Fruit fly (Drosophila melanogaster) whole organism, embryonic: Measurements from ENCODE around the gene alphaTub84B.
A peak's percentile ranks its signal among the peaks of the same experiment; 100 is the strongest.

Experiments
- CG10979 ChIP-seq: fragments of 200-800 bp; sonication (Bioruptor generic); optimal IDR thresholded peaks from 2 replicates; lab custom pipeline; 2018; ENCODE audit warnings: missing biosample characterization, mild to moderate bottlenecking, missing genetic modification characterization, moderate library complexity
- CG11085 ChIP-seq: fragments of 200-800 bp; sonication (Bioruptor generic); IDR thresholded peaks from 2 replicates; pipeline ENCODE4 v1.3.6; 2022; ENCODE audit warnings: missing biosample characterization, missing genetic modification characterization
- CG13123 ChIP-seq: fragments of 200-800 bp; sonication (Bioruptor generic); optimal IDR thresholded peaks from 2 replicates; lab custom pipeline; 2016; ENCODE audit warnings: missing biosample characterization, missing genetic modification characterization
- CG13624 ChIP-seq: fragments of 200-800 bp; sonication (Bioruptor generic); optimal IDR thresholded peaks from 2 replicates; lab custom pipeline; 2016; ENCODE audit warnings: missing biosample characterization, missing genetic modification characterization
- CG14441 ChIP-seq: fragments of 200-800 bp; sonication (Bioruptor generic); IDR thresholded peaks from 2 replicates; pipeline ENCODE4 v1.3.6; 2022; ENCODE audit warnings: missing biosample characterization, missing genetic modification characterization
- CG14710 ChIP-seq: fragments of 200-800 bp; sonication (Bioruptor generic); optimal IDR thresholded peaks from 3 replicates; lab custom pipeline; 2019; ENCODE audit warnings: missing biosample characterization, mild to moderate bottlenecking, missing genetic modification characterization, moderate library complexity
- CG15269 ChIP-seq: fragments of 200-800 bp; sonication (Bioruptor generic); optimal IDR thresholded peaks from 2 replicates; lab custom pipeline; 2018; ENCODE audit warnings: missing biosample characterization, mild to moderate bottlenecking, missing genetic modification characterization, moderate library complexity
- CG15479 ChIP-seq: fragments of 200-800 bp; sonication (Bioruptor generic); optimal IDR thresholded peaks from 3 replicates; lab custom pipeline; 2019; ENCODE audit warnings: missing biosample characterization, mild to moderate bottlenecking, missing genetic modification characterization, moderate library complexity
- CG16813 ChIP-seq: fragments of 200-800 bp; sonication (Bioruptor generic); IDR thresholded peaks from 3 replicates; pipeline ENCODE4 v1.3.6; 2022; ENCODE audit warnings: missing biosample characterization, missing genetic modification characterization; ENCODE audit not compliant: partially characterized antibody
- CG30403 ChIP-seq: fragments of 200-800 bp; sonication (Bioruptor generic); optimal IDR thresholded peaks from 3 replicates; lab custom pipeline; 2016; ENCODE audit warnings: missing biosample characterization, missing genetic modification characterization
- CG3065 ChIP-seq: fragments of 200-800 bp; sonication (Bioruptor generic); optimal IDR thresholded peaks from 2 replicates; lab custom pipeline; 2016; ENCODE audit warnings: missing biosample characterization, missing genetic modification characterization
- CG43689 ChIP-seq: fragments of 200-800 bp; sonication (Bioruptor generic); IDR thresholded peaks from 2 replicates; pipeline ENCODE4 v1.3.6; 2022; ENCODE audit warnings: missing biosample characterization, missing genetic modification characterization
- CG4404 ChIP-seq: fragments of 200-800 bp; sonication (Bioruptor generic); IDR thresholded peaks from 2 replicates; pipeline ENCODE4 v1.3.6; 2022; ENCODE audit warnings: missing biosample characterization, missing genetic modification characterization
- CG4854 ChIP-seq: fragments of 200-800 bp; sonication (Bioruptor generic); optimal IDR thresholded peaks from 2 replicates; lab custom pipeline; 2016; ENCODE audit warnings: missing biosample characterization, missing genetic modification characterization, inconsistent platforms
- CG7357 ChIP-seq: fragments of 200-800 bp; sonication (Bioruptor generic); IDR thresholded peaks from 3 replicates; pipeline ENCODE4 v1.3.6; 2022; ENCODE audit warnings: missing biosample characterization, missing genetic modification characterization
- CG7839 ChIP-seq: fragments of 200-800 bp; sonication (Bioruptor generic); optimal IDR thresholded peaks from 3 replicates; lab custom pipeline; 2018; ENCODE audit warnings: missing biosample characterization, mild to moderate bottlenecking, missing genetic modification characterization, moderate library complexity
- CG8359 ChIP-seq: fragments of 200-800 bp; sonication (Bioruptor generic); optimal IDR thresholded peaks from 2 replicates; lab custom pipeline; 2017; ENCODE audit warnings: missing biosample characterization, mild to moderate bottlenecking, missing genetic modification characterization, borderline replicate concordance
- CHES-1-like ChIP-seq: fragments of 200-800 bp; sonication (Bioruptor generic); optimal IDR thresholded peaks from 2 replicates; lab custom pipeline; 2016; ENCODE audit warnings: missing biosample characterization, missing genetic modification characterization
- Camta ChIP-seq: fragments of 200-800 bp; sonication (Bioruptor generic); optimal IDR thresholded peaks from 2 replicates; lab custom pipeline; 2016; ENCODE audit warnings: missing biosample characterization, missing genetic modification characterization
- D ChIP-seq, 2 experiments: fragments of 200-800 bp in 1 of 2; fragments of >200 bp in 1 of 2; sonication (Bioruptor generic) in 1 of 2; optimal IDR thresholded peaks; 2 replicates in 1 of 2; 3 replicates in 1 of 2; lab custom pipeline; 2017; ENCODE audit warnings: mild to moderate bottlenecking in 1 of 2, missing biosample characterization in 1 of 2, missing genetic modification characterization in 1 of 2, missing genetic modification reagents in 1 of 2
- E2f2 ChIP-seq: fragments of 200-800 bp; sonication (Bioruptor generic); IDR thresholded peaks from 2 replicates; pipeline ENCODE4 v1.3.6; 2022; ENCODE audit warnings: missing biosample characterization, missing genetic modification characterization
- Fer3 ChIP-seq: fragments of 200-800 bp; sonication (Bioruptor generic); optimal IDR thresholded peaks from 2 replicates; lab custom pipeline; 2018; ENCODE audit warnings: missing biosample characterization, mild to moderate bottlenecking, missing genetic modification characterization, moderate library complexity
- HLH3B ChIP-seq: fragments of 200-800 bp; sonication (Bioruptor generic); IDR thresholded peaks from 2 replicates; pipeline ENCODE4 v1.3.6; 2022; ENCODE audit warnings: missing biosample characterization, missing genetic modification characterization
- MBD-R2 ChIP-seq: fragments of 200-800 bp; sonication (Bioruptor generic); IDR thresholded peaks from 2 replicates; pipeline ENCODE4 v1.3.6; 2022; ENCODE audit warnings: missing biosample characterization, missing genetic modification characterization
- Max ChIP-seq: fragments of 200-800 bp; sonication (Bioruptor generic); optimal IDR thresholded peaks from 2 replicates; lab custom pipeline; 2016; ENCODE audit warnings: missing biosample characterization, mild to moderate bottlenecking, missing genetic modification characterization
- Neu2 ChIP-seq: fragments of 200-800 bp; sonication (Bioruptor generic); optimal IDR thresholded peaks from 3 replicates; lab custom pipeline; 2016; ENCODE audit warnings: missing biosample characterization, missing genetic modification characterization, borderline replicate concordance
- Opbp ChIP-seq: fragments of 200-800 bp; sonication (Bioruptor generic); IDR thresholded peaks from 3 replicates; pipeline ENCODE4 v1.3.6; 2022; ENCODE audit warnings: missing biosample characterization, missing genetic modification characterization; ENCODE audit not compliant: partially characterized antibody
- Side ChIP-seq: fragments of 200-800 bp; sonication (Bioruptor generic); optimal IDR thresholded peaks from 2 replicates; lab custom pipeline; 2016; ENCODE audit warnings: missing biosample characterization, missing genetic modification characterization
- aop ChIP-seq: fragments of 200-800 bp; sonication (Bioruptor generic); IDR thresholded peaks from 2 replicates; pipeline ENCODE4 v1.3.6; 2022; ENCODE audit warnings: missing biosample characterization, missing genetic modification characterization
- cato ChIP-seq: fragments of 200-800 bp; sonication (Bioruptor generic); optimal IDR thresholded peaks from 2 replicates; lab custom pipeline; 2016; ENCODE audit warnings: missing biosample characterization, missing genetic modification characterization, borderline replicate concordance
- ewg ChIP-seq: fragments of 200-800 bp; sonication (Bioruptor generic); optimal IDR thresholded peaks from 3 replicates; lab custom pipeline; 2017; ENCODE audit warnings: mild to moderate bottlenecking, missing biosample characterization, missing genetic modification reagents, missing genetic modification characterization
- fd64A ChIP-seq: fragments of 200-800 bp; sonication (Bioruptor generic); optimal IDR thresholded peaks from 3 replicates; lab custom pipeline; 2018; ENCODE audit warnings: missing biosample characterization, mild to moderate bottlenecking, missing genetic modification characterization
- fd96Cb ChIP-seq: fragments of 200-800 bp; sonication (Bioruptor generic); optimal IDR thresholded peaks from 2 replicates; lab custom pipeline; 2018; ENCODE audit warnings: missing biosample characterization, mild to moderate bottlenecking, missing genetic modification characterization, moderate library complexity
- ftz-f1 ChIP-seq: fragments of 200-800 bp; sonication (Bioruptor generic); optimal IDR thresholded peaks from 2 replicates; lab custom pipeline; 2016; ENCODE audit warnings: missing biosample characterization, missing genetic modification characterization
- hb ChIP-seq: fragments of 200-800 bp; sonication (Bioruptor generic); IDR thresholded peaks from 3 replicates; pipeline ENCODE4 v1.3.6; 2022; ENCODE audit warnings: missing biosample characterization, missing genetic modification characterization; ENCODE audit not compliant: partially characterized antibody
- jigr1 ChIP-seq: fragments of 200-800 bp; sonication (Bioruptor generic); IDR thresholded peaks from 3 replicates; pipeline ENCODE4 v1.3.6; 2022; ENCODE audit warnings: missing biosample characterization, missing genetic modification characterization
- kni ChIP-seq: fragments of 200-800 bp; sonication (Bioruptor generic); optimal IDR thresholded peaks from 3 replicates; lab custom pipeline; 2017; ENCODE audit warnings: mild to moderate bottlenecking, missing biosample characterization, missing genetic modification reagents, missing genetic modification characterization
- knrl ChIP-seq: fragments of 200-800 bp; sonication (Bioruptor generic); IDR thresholded peaks from 3 replicates; pipeline ENCODE4 v1.3.6; 2022; ENCODE audit warnings: missing biosample characterization, missing genetic modification characterization; ENCODE audit not compliant: partially characterized antibody
- maf-S ChIP-seq: fragments of 200-800 bp; sonication (Bioruptor generic); optimal IDR thresholded peaks from 2 replicates; lab custom pipeline; 2016; ENCODE audit warnings: missing biosample characterization, missing genetic modification characterization
- oc ChIP-seq: fragments of 200-800 bp; sonication (Bioruptor generic); optimal IDR thresholded peaks from 2 replicates; lab custom pipeline; 2018; ENCODE audit warnings: missing biosample characterization, mild to moderate bottlenecking, missing genetic modification characterization, moderate library complexity
- otp ChIP-seq: fragments of 200-800 bp; sonication (Bioruptor generic); IDR thresholded peaks from 3 replicates; pipeline ENCODE4, ENCODE4 v1.3.6; 2022; ENCODE audit warnings: missing biosample characterization, missing genetic modification characterization
- phol ChIP-seq: fragments of 200-800 bp; sonication (Bioruptor generic); optimal IDR thresholded peaks from 3 replicates; lab custom pipeline; 2018; ENCODE audit warnings: missing biosample characterization, mild to moderate bottlenecking, missing genetic modification characterization, moderate library complexity
- pros ChIP-seq: fragments of 200-800 bp; sonication (Bioruptor generic); optimal IDR thresholded peaks from 3 replicates; lab custom pipeline; 2019; ENCODE audit warnings: missing biosample characterization, mild to moderate bottlenecking, missing genetic modification characterization, moderate library complexity
- row ChIP-seq: fragments of 200-800 bp; sonication (Bioruptor generic); IDR thresholded peaks from 3 replicates; pipeline ENCODE4 v1.3.6; 2022; ENCODE audit warnings: missing biosample characterization, missing genetic modification characterization
- scrt ChIP-seq: fragments of 200-800 bp; sonication (Bioruptor generic); optimal IDR thresholded peaks from 2 replicates; lab custom pipeline; 2018; ENCODE audit warnings: missing biosample characterization, mild to moderate bottlenecking, missing genetic modification characterization, moderate library complexity
- sisA ChIP-seq: fragments of 200-800 bp; sonication (Bioruptor generic); IDR thresholded peaks from 2 replicates; pipeline ENCODE4 v1.3.6; 2022; ENCODE audit warnings: missing biosample characterization, missing genetic modification characterization
- sug ChIP-seq: fragments of 200-800 bp; optimal IDR thresholded peaks from 2 replicates; lab custom pipeline; 2019; ENCODE audit warnings: missing biosample characterization, mild to moderate bottlenecking, missing genetic modification characterization, moderate library complexity

The alphaTub84B gene

dm6 chr3R:7124109-7124639, 37.8 kb downstream of the alphaTub84B start, which contains the start of the genes Alh and CG10098 (continued):
- no peak; the same call in 2 of the 3 replicates for TF ChIP-seq jigr1 (GFP tag; lab: Robert Waterston, UW)
- peak; percentile 72; the same call in 2 of the 3 replicates for TF ChIP-seq hb (GFP tag; lab: Robert Waterston, UW)
- peak; percentile 52 for TF ChIP-seq kni (GFP tag; lab: Kevin White, UChicago)
- peak; percentile 73 for TF ChIP-seq fd96Cb (tag; lab: Kevin White, UChicago)
- TF ChIP-seq oc (tag; lab: Kevin White, UChicago), result no peak
- TF ChIP-seq CG43689 (GFP tag; lab: Robert Waterston, UW), result peak; percentile 67
- TF ChIP-seq CG15269 (tag; lab: Kevin White, UChicago), result peak; percentile 80
- TF ChIP-seq CG10979 (tag; lab: Kevin White, UChicago), result peak; percentile 65
- TF ChIP-seq CG30403 (GFP tag; lab: Kevin White, UChicago), result peak; percentile 96
- no peak for TF ChIP-seq fd64A
- peak; percentile 90 for TF ChIP-seq row (GFP tag; lab: Robert Waterston, UW)
- peak; percentile 79 for TF ChIP-seq Opbp (GFP tag; lab: Robert Waterston, UW)
- TF ChIP-seq CG14441 (GFP tag; lab: Robert Waterston, UW), result peak; percentile 72
- TF ChIP-seq ewg (GFP tag; lab: Kevin White, UChicago), result peak; percentile 51
- peak; percentile 69 for TF ChIP-seq CG4854 (GFP tag; lab: Kevin White, UChicago)
- peak; percentile 74 for TF ChIP-seq cato
- TF ChIP-seq phol, result peak; percentile 90
- TF ChIP-seq CG11085, result peak; percentile 66; the same call in 1 of the 2 replicates
- TF ChIP-seq Max (GFP tag; lab: Kevin White, UChicago), result peak; percentile 79
- peak; percentile 70 for TF ChIP-seq HLH3B (GFP tag; lab: Robert Waterston, UW)
- peak; percentile 82 for TF ChIP-seq CG13624 (GFP tag; lab: Kevin White, UChicago)
- TF ChIP-seq knrl (GFP tag; lab: Robert Waterston, UW), result peak; percentile 87; the same call in 2 of the 3 replicates
- TF ChIP-seq scrt (GFP tag; lab: Kevin White, UChicago), result no peak
- TF ChIP-seq CG13123 (GFP tag; lab: Kevin White, UChicago), result peak; percentile 80
- peak; percentile 84 for TF ChIP-seq CG7839
- TF ChIP-seq maf-S (GFP tag; lab: Kevin White, UChicago), result peak; percentile 74
- TF ChIP-seq pros (GFP tag; lab: Kevin White, UChicago), result no peak
- peak; percentile 53 for TF ChIP-seq CHES-1-like (GFP tag; lab: Kevin White, UChicago)
- peak; percentile 72 for TF ChIP-seq CG4404
- peak; percentile 74 for TF ChIP-seq Side (GFP tag; lab: Kevin White, UChicago)
- peak; percentile 85 for TF ChIP-seq sisA
- TF ChIP-seq otp (GFP tag; lab: Robert Waterston, UW), result peak; percentile 75; the same call in 2 of the 3 replicates
- peak; percentile 91 for TF ChIP-seq CG14710 (tag; lab: Kevin White, UChicago)
- peak; percentile 66 for TF ChIP-seq CG7357
- no peak for TF ChIP-seq CG15479
- no peak for TF ChIP-seq D (optimal IDR thresholded peaks at IDR 0.05; lab: Kevin White, UChicago)
- peak; percentile 77 for TF ChIP-seq D (GFP tag; optimal IDR thresholded peaks at IDR 0.05; lab: Kevin White, UChicago)
- TF ChIP-seq aop (GFP tag; lab: Robert Waterston, UW), result peak; percentile 70
- peak; percentile 39; the same call in 1 of the 2 replicates for TF ChIP-seq E2f2 (GFP tag; lab: Robert Waterston, UW)
- no peak for TF ChIP-seq Neu2 (GFP tag; lab: Kevin White, UChicago)
- TF ChIP-seq Camta, result peak; percentile 86
- TF ChIP-seq sug (tag; lab: Kevin White, UChicago), result peak; percentile 86
- TF ChIP-seq CG8359, result no peak
- peak; percentile 44 for TF ChIP-seq ftz-f1 (GFP tag; lab: Kevin White, UChicago)
- TF ChIP-seq CG3065 (GFP tag; lab: Kevin White, UChicago), result peak; percentile 48
- TF ChIP-seq CG16813, result peak; percentile 82
- peak; percentile 77 for TF ChIP-seq Fer3 (tag; lab: Kevin White, UChicago)
- peak; percentile 75 for TF ChIP-seq MBD-R2 (GFP tag; lab: Robert Waterston, UW)
- TF ChIP-seq, all 482 proteins: peak for 390
